Fruit fly (Drosophila melanogaster): ENCODE results near the gene CG11034.

DNA sequence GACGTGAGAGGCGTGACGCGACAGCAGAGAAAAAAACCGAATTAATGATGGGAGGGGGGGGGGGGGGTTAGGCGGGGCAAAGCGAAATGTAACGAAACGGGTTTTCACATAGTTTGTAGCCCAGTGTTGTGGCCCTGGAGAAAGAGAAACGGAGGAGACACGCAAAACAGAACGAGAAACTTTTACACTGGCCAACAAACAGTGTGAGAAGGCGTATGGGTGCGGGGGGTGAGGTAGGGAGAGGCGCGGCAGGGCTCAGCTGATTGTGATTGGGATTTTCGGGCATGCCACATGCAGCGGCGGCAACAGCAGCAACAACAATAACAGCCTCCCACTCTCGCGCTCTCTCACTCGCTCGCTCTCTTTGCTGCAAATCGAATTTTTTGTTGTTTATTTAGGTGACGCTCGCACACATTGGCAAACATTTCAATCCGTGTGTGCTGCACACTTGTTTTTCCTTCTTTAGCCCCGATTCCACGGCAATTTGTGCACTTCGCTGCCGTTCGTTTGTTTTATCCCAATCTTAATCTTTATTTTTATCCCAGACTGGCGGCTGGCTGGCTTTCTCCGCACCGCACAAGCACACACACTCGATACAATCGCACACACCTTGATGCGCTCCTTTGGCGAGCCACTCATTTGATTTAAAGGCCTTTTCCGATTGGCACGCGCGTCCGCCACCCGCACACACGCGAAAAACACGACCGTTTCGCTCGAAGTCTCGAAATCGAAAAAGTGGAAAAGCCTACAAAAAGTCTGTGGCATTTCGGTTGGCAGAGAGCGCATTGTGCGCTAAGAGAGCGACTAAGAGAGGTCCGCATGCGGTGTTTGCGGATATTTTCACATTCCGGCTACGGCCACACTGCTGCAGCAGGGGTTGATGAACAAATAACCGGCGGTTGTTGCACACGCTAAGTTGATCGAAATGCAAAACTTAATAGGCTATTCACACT is 5.5 kb upstream of the CG11034 start, which contains the start of gene CG9171:
- TF ChIP-seq Hr83 (GFP tag; optimal IDR thresholded peaks at IDR 0.05; ENCODE audit: poor library complexity, severe bottlenecking), result no peak
- peak; percentile 1 for TF ChIP-seq HLH106 (tag; optimal IDR thresholded peaks at IDR 0.05)
- TF ChIP-seq pan (optimal IDR thresholded peaks at IDR 0.05), result no peak
- TF ChIP-seq ey (GFP tag; optimal IDR thresholded peaks at IDR 0.05), result no peak
- peak; percentile 85 for TF ChIP-seq psq (GFP tag; optimal IDR thresholded peaks at IDR 0.05)
- TF ChIP-seq fru (GFP tag; optimal IDR thresholded peaks at IDR 0.05), result no peak
- no peak for TF ChIP-seq Myc (optimal IDR thresholded peaks at IDR 0.05)
